Fruit fly (Drosophila melanogaster) whole organism, embryonic: ENCODE measurements around the gene CG7914.

Experiments
- ATbp ChIP-seq: fragments of 200-800 bp; sonication (Bioruptor generic); optimal IDR thresholded peaks from 2 replicates; lab custom pipeline; 2017; ENCODE audit warnings: missing biosample characterization, mild to moderate bottlenecking, missing genetic modification characterization, missing genetic modification reagents
- Abd-B ChIP-seq: fragments of 200-800 bp; sonication (Bioruptor generic); optimal IDR thresholded peaks from 2 replicates; lab custom pipeline; 2018; ENCODE audit warnings: missing biosample characterization, mild to moderate bottlenecking, missing genetic modification characterization, moderate library complexity
- BEAF-32 ChIP-seq: fragments of 200-800 bp; sonication (Bioruptor generic); optimal IDR thresholded peaks from 3 replicates; lab custom pipeline; 2017; ENCODE audit warnings: missing biosample characterization, missing genetic modification characterization, mild to moderate bottlenecking, moderate library complexity, missing genetic modification reagents
- Bdp1 ChIP-seq: fragments of 200-800 bp; sonication (Bioruptor generic); optimal IDR thresholded peaks from 3 replicates; lab custom pipeline; 2016; ENCODE audit warnings: missing biosample characterization, missing genetic modification characterization
- Blimp-1 ChIP-seq: fragments of 200-800 bp; sonication (Bioruptor generic); optimal IDR thresholded peaks from 3 replicates; lab custom pipeline; 2018; ENCODE audit warnings: missing biosample characterization, missing genetic modification characterization, mild to moderate bottlenecking, moderate library complexity, missing genetic modification reagents
- CG10431 ChIP-seq: fragments of 200-800 bp; sonication (Bioruptor generic); optimal IDR thresholded peaks from 3 replicates; lab custom pipeline; 2018; ENCODE audit warnings: missing biosample characterization, mild to moderate bottlenecking, missing genetic modification characterization
- CG10979 ChIP-seq: fragments of 200-800 bp; sonication (Bioruptor generic); optimal IDR thresholded peaks from 2 replicates; lab custom pipeline; 2018; ENCODE audit warnings: missing biosample characterization, mild to moderate bottlenecking, missing genetic modification characterization, moderate library complexity
- CG11247 ChIP-seq: fragments of 200-800 bp; sonication (Bioruptor generic); IDR thresholded peaks from 2 replicates; pipeline ENCODE4 v1.3.6; 2022; ENCODE audit warnings: missing biosample characterization, missing genetic modification characterization
- CG12155 ChIP-seq: fragments of 200-800 bp; sonication (Bioruptor generic); optimal IDR thresholded peaks from 3 replicates; lab custom pipeline; 2016; ENCODE audit warnings: missing biosample characterization, missing genetic modification characterization
- CG14014 ChIP-seq: fragments of 200-800 bp; sonication (Bioruptor generic); IDR thresholded peaks from 2 replicates; pipeline ENCODE4 v1.3.6; 2022; ENCODE audit warnings: missing biosample characterization, missing genetic modification characterization
- CG14441 ChIP-seq: fragments of 200-800 bp; sonication (Bioruptor generic); IDR thresholded peaks from 2 replicates; pipeline ENCODE4 v1.3.6; 2022; ENCODE audit warnings: missing biosample characterization, missing genetic modification characterization
- CG15011 ChIP-seq: fragments of 200-800 bp; sonication (Bioruptor generic); optimal IDR thresholded peaks from 3 replicates; lab custom pipeline; 2018; ENCODE audit warnings: missing biosample characterization, mild to moderate bottlenecking, missing genetic modification characterization
- CG15269 ChIP-seq: fragments of 200-800 bp; sonication (Bioruptor generic); optimal IDR thresholded peaks from 2 replicates; lab custom pipeline; 2018; ENCODE audit warnings: missing biosample characterization, mild to moderate bottlenecking, missing genetic modification characterization, moderate library complexity
- CG15696 ChIP-seq: fragments of 200-800 bp; sonication (Bioruptor generic); optimal IDR thresholded peaks from 2 replicates; lab custom pipeline; 2019; ENCODE audit warnings: missing biosample characterization, mild to moderate bottlenecking, missing genetic modification characterization, moderate library complexity
- CG17359 ChIP-seq: fragments of 200-800 bp; sonication (Bioruptor generic); optimal IDR thresholded peaks from 3 replicates; lab custom pipeline; 2018; ENCODE audit warnings: missing biosample characterization, mild to moderate bottlenecking, missing genetic modification characterization, moderate library complexity
- CG18262 ChIP-seq: fragments of 200-800 bp; optimal IDR thresholded peaks from 3 replicates; lab custom pipeline; 2019; ENCODE audit warnings: missing biosample characterization, mild to moderate bottlenecking, missing genetic modification characterization, moderate library complexity
- CG2712 ChIP-seq: fragments of 200-800 bp; optimal IDR thresholded peaks from 3 replicates; lab custom pipeline; 2019; ENCODE audit warnings: missing biosample characterization, mild to moderate bottlenecking, missing genetic modification characterization, moderate library complexity
- CG32767 ChIP-seq: fragments of 200-800 bp; sonication (Bioruptor generic); IDR thresholded peaks from 2 replicates; pipeline ENCODE4 v1.3.6; 2022; ENCODE audit warnings: missing biosample characterization, missing genetic modification characterization
- CG3407 ChIP-seq: fragments of 200-800 bp; sonication (Bioruptor generic); optimal IDR thresholded peaks from 2 replicates; lab custom pipeline; 2018; ENCODE audit warnings: missing biosample characterization, mild to moderate bottlenecking, missing genetic modification characterization
- CG42726 ChIP-seq: fragments of 200-800 bp; sonication (Bioruptor generic); IDR thresholded peaks from 2 replicates; pipeline ENCODE4 v1.3.6; 2022; ENCODE audit warnings: missing biosample characterization, missing genetic modification characterization; ENCODE audit not compliant: partially characterized antibody
- CG7786 ChIP-seq: fragments of 200-800 bp; sonication (Bioruptor generic); optimal IDR thresholded peaks from 2 replicates; lab custom pipeline; 2016; ENCODE audit warnings: missing biosample characterization, missing genetic modification characterization
- CG7839 ChIP-seq: fragments of 200-800 bp; sonication (Bioruptor generic); optimal IDR thresholded peaks from 3 replicates; lab custom pipeline; 2018; ENCODE audit warnings: missing biosample characterization, mild to moderate bottlenecking, missing genetic modification characterization, moderate library complexity
- CG8765 ChIP-seq: fragments of 200-800 bp; sonication (Bioruptor generic); IDR thresholded peaks from 2 replicates; pipeline ENCODE4 v1.3.6; 2022; ENCODE audit warnings: missing biosample characterization, missing genetic modification characterization
- CG9609 ChIP-seq: fragments of 200-800 bp; sonication (Bioruptor generic); optimal IDR thresholded peaks from 3 replicates; lab custom pipeline; 2016; ENCODE audit warnings: missing biosample characterization, missing genetic modification characterization
- Dip2 ChIP-seq: fragments of 200-800 bp; sonication (Bioruptor generic); IDR thresholded peaks from 2 replicates; pipeline ENCODE4 v1.3.6; 2022; ENCODE audit warnings: missing biosample characterization, missing genetic modification characterization
- Dll ChIP-seq: fragments of 200-800 bp; sonication (Bioruptor generic); IDR thresholded peaks from 4 replicates; pipeline ENCODE4 v1.3.6; 2022; ENCODE audit warnings: missing biosample characterization, missing genetic modification characterization; ENCODE audit not compliant: partially characterized antibody
- Gug ChIP-seq: fragments of 200-800 bp; sonication (Bioruptor generic); IDR thresholded peaks from 4 replicates; pipeline ENCODE4 v1.3.6; 2022; ENCODE audit warnings: missing biosample characterization, missing genetic modification characterization
- HHEX ChIP-seq: fragments of 200-800 bp; sonication (Bioruptor generic); optimal IDR thresholded peaks from 3 replicates; lab custom pipeline; 2017; ENCODE audit warnings: missing biosample characterization, mild to moderate bottlenecking, missing genetic modification characterization, missing genetic modification reagents
- HLHmδ ChIP-seq: fragments of 200-800 bp; sonication (Bioruptor generic); optimal IDR thresholded peaks from 2 replicates; lab custom pipeline; 2018; ENCODE audit warnings: missing biosample characterization, mild to moderate bottlenecking, missing genetic modification characterization, moderate library complexity
- NFAT ChIP-seq: fragments of 200-800 bp; sonication (Bioruptor generic); IDR thresholded peaks from 2 replicates; pipeline ENCODE4 v1.3.6; 2022; ENCODE audit warnings: missing biosample characterization, missing genetic modification characterization
- Oaz ChIP-seq: fragments of 200-800 bp; sonication (Bioruptor generic); IDR thresholded peaks from 2 replicates; pipeline ENCODE4 v1.3.6; 2022; ENCODE audit warnings: missing biosample characterization, missing genetic modification characterization
- Ravus ChIP-seq: fragments of 200-800 bp; sonication (Bioruptor generic); IDR thresholded peaks from 2 replicates; pipeline ENCODE4 v1.3.6; 2022; ENCODE audit warnings: missing biosample characterization, missing genetic modification characterization
- Stat92E ChIP-seq, 3 experiments: fragments of >200 bp in 2 of 3; fragments of 200-800 bp in 1 of 3; sonication (Bioruptor generic) in 1 of 3; optimal IDR thresholded peaks; 2 replicates each; lab custom pipeline; 2017 to 2019; ENCODE audit warnings: missing biosample characterization in 3 of 3, missing genetic modification characterization in 3 of 3, mild to moderate bottlenecking in 1 of 3, moderate library complexity in 1 of 3
- Xbp1 ChIP-seq: fragments of 200-800 bp; sonication (Bioruptor generic); optimal IDR thresholded peaks from 3 replicates; lab custom pipeline; 2016; ENCODE audit warnings: missing biosample characterization, mild to moderate bottlenecking, missing genetic modification characterization
- bsh ChIP-seq, 2 experiments: fragments of 200-800 bp; sonication (Bioruptor generic); optimal IDR thresholded peaks; 2 replicates each; lab custom pipeline; 2017 to 2018; ENCODE audit warnings: mild to moderate bottlenecking in 2 of 2, missing biosample characterization in 2 of 2, missing genetic modification characterization in 2 of 2, moderate library complexity in 1 of 2
- danr ChIP-seq: fragments of 200-800 bp; sonication (Bioruptor generic); IDR thresholded peaks from 2 replicates; pipeline ENCODE4 v1.3.6; 2022; ENCODE audit warnings: missing biosample characterization, missing genetic modification characterization
- dm ChIP-seq: fragments of 200-800 bp; sonication (Bioruptor generic); optimal IDR thresholded peaks from 3 replicates; lab custom pipeline; 2016; ENCODE audit warnings: missing biosample characterization, missing genetic modification characterization
- esg ChIP-seq: fragments of 200-800 bp; sonication (Bioruptor generic); conservative IDR thresholded peaks from 2 replicates; pipeline ENCODE4 v1.3.6; 2022; ENCODE audit warnings: missing biosample characterization, missing genetic modification characterization
- fd3F ChIP-seq: fragments of 200-800 bp; sonication (Bioruptor generic); optimal IDR thresholded peaks from 2 replicates; lab custom pipeline; 2018; ENCODE audit warnings: missing biosample characterization, mild to moderate bottlenecking, missing genetic modification characterization, moderate library complexity
- fru ChIP-seq: fragments of >200 bp; optimal IDR thresholded peaks from 2 replicates; lab custom pipeline; 2017
- gem ChIP-seq: fragments of 200-800 bp; sonication (Bioruptor generic); optimal IDR thresholded peaks from 2 replicates; lab custom pipeline; 2019; ENCODE audit warnings: missing biosample characterization, mild to moderate bottlenecking, missing genetic modification characterization, moderate library complexity
- gsb-n ChIP-seq: fragments of 200-800 bp; sonication (Bioruptor generic); optimal IDR thresholded peaks from 3 replicates; lab custom pipeline; 2018; ENCODE audit warnings: missing biosample characterization, mild to moderate bottlenecking, missing genetic modification characterization
- hth ChIP-seq: fragments of >200 bp; optimal IDR thresholded peaks from 2 replicates; lab custom pipeline; 2017; ENCODE audit warnings: inconsistent platforms
- kni ChIP-seq: fragments of 200-800 bp; sonication (Bioruptor generic); optimal IDR thresholded peaks from 3 replicates; lab custom pipeline; 2017; ENCODE audit warnings: mild to moderate bottlenecking, missing biosample characterization, missing genetic modification reagents, missing genetic modification characterization
- lov ChIP-seq, 2 experiments: fragments of 200-800 bp in 1 of 2; fragments of >200 bp in 1 of 2; sonication (Bioruptor generic) in 1 of 2; IDR thresholded peaks in 1 of 2; optimal IDR thresholded peaks in 1 of 2; 2 replicates in 1 of 2; 3 replicates in 1 of 2; pipeline versions ENCODE4 v1.3.6 to Lab custom; 2017 to 2022; ENCODE audit warnings: missing biosample characterization in 1 of 2, missing genetic modification characterization in 1 of 2
- mld ChIP-seq: fragments of 200-800 bp; sonication (Bioruptor generic); IDR thresholded peaks from 3 replicates; pipeline ENCODE4 v1.3.6; 2022; ENCODE audit warnings: missing biosample characterization, missing genetic modification characterization; ENCODE audit not compliant: partially characterized antibody
- toy ChIP-seq: fragments of 200-800 bp; sonication (Bioruptor generic); IDR thresholded peaks from 2 replicates; pipeline ENCODE4 v1.3.6; 2022; ENCODE audit warnings: missing biosample characterization, missing genetic modification characterization
- zf30C ChIP-seq: fragments of 200-800 bp; sonication (Bioruptor generic); optimal IDR thresholded peaks from 3 replicates; lab custom pipeline; 2018; ENCODE audit warnings: missing biosample characterization, mild to moderate bottlenecking, missing genetic modification characterization
- zfh1 ChIP-seq: fragments of 200-800 bp; sonication (Bioruptor generic); IDR thresholded peaks from 3 replicates; pipeline ENCODE4 v1.3.6; 2022; ENCODE audit warnings: missing biosample characterization, missing genetic modification characterization

CG7914 gene

DNA sequence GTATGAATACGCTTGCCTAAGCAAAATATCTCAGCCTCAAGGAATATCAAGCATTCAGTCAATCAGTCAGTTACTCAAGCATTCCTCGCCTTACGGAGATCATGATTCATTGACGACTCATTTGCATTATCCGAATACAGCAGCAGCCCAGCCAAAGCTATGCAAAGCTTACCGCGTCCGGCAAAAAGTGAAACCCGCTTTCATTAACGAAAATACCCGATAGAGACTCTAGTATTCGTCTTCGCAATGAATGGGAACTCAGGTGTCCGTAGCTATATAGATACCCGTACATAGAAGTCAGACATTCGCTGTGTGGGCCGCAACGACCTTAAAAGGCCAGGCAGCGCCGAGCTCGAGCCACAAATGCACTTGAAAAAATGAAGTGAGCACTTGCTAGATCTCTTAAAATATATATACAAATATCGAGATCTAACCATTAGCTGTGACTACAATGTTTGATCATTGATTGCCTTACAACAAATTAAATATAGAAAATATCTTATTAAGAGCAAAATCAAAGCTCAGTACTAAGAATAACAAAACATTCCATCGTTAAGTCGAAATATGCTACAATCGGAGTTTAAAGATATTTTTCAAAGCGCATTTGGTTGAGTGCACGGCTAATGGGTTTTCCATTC, 48.3 kb downstream of the CG7914 start (continued):
- no peak for TF ChIP-seq lov (optimal IDR thresholded peaks at IDR 0.05; lab: Kevin White, UChicago)
- TF ChIP-seq lov (GFP tag; IDR thresholded peaks at IDR 0.05; lab: Robert Waterston, UW): no peak
- peak; percentile 3 for TF ChIP-seq CG17359
- no peak for TF ChIP-seq CG12155 (GFP tag; lab: Kevin White, UChicago)
- TF ChIP-seq CG9609 (GFP tag; lab: Kevin White, UChicago): no peak
- TF ChIP-seq Xbp1 (GFP tag; lab: Kevin White, UChicago): no peak
- TF ChIP-seq CG15696: no peak
- TF ChIP-seq gem (tag; lab: Kevin White, UChicago): peak; percentile 47
- no peak for TF ChIP-seq kni (GFP tag; lab: Kevin White, UChicago)
- no peak for TF ChIP-seq zfh1 (GFP tag; lab: Robert Waterston, UW)
- TF ChIP-seq Oaz (GFP tag; lab: Robert Waterston, UW): no peak
- no peak for TF ChIP-seq gsb-n (tag; lab: Kevin White, UChicago)
- no peak for TF ChIP-seq Ravus
- no peak for TF ChIP-seq toy
- no peak for TF ChIP-seq CG42726 (GFP tag; lab: Robert Waterston, UW)
- TF ChIP-seq CG2712 (tag; lab: Kevin White, UChicago): peak; percentile 22
- peak; percentile 29 for TF ChIP-seq CG18262 (tag; lab: Kevin White, UChicago)
- TF ChIP-seq CG15269 (tag; lab: Kevin White, UChicago): peak; percentile 8
- no peak for TF ChIP-seq esg (GFP tag; lab: Robert Waterston, UW)
- no peak for TF ChIP-seq CG32767 (GFP tag; lab: Robert Waterston, UW)
- peak; percentile 13 for TF ChIP-seq CG10979 (tag; lab: Kevin White, UChicago)
- no peak for TF ChIP-seq HHEX
- no peak for TF ChIP-seq CG14014 (GFP tag; lab: Robert Waterston, UW)
- TF ChIP-seq mld: no peak
- TF ChIP-seq hth (lab: Kevin White, UChicago): no peak
- TF ChIP-seq CG15011 (GFP tag; lab: Kevin White, UChicago): no peak
- no peak for TF ChIP-seq CG14441 (GFP tag; lab: Robert Waterston, UW)
- TF ChIP-seq BEAF-32 (GFP tag; lab: Kevin White, UChicago): no peak
- TF ChIP-seq CG10431 (GFP tag; lab: Kevin White, UChicago): no peak
- TF ChIP-seq Blimp-1: peak; percentile 21
- TF ChIP-seq Bdp1 (GFP tag; lab: Kevin White, UChicago): no peak
- peak; percentile 13 for TF ChIP-seq Abd-B (GFP tag; lab: Kevin White, UChicago)
- no peak for TF ChIP-seq CG11247 (GFP tag; lab: Robert Waterston, UW)
- no peak for TF ChIP-seq NFAT (GFP tag; lab: Robert Waterston, UW)
- TF ChIP-seq HLHmδ (GFP tag; lab: Kevin White, UChicago): no peak
- TF ChIP-seq Stat92E (GFP tag; optimal IDR thresholded peaks at IDR 0.05; lab: Kevin White, UChicago): peak in 1 of 3 experiments; percentile 37
- TF ChIP-seq CG8765: no peak
- TF ChIP-seq dm (GFP tag; lab: Kevin White, UChicago): no peak
- TF ChIP-seq fd3F: no peak
- TF ChIP-seq danr (GFP tag; lab: Robert Waterston, UW): no peak
- peak; percentile 22 for TF ChIP-seq ATbp (GFP tag; lab: Kevin White, UChicago)
- no peak for TF ChIP-seq CG3407
- TF ChIP-seq Dip2 (GFP tag; lab: Robert Waterston, UW): no peak
- peak; percentile 42 for TF ChIP-seq CG7839 (tag; lab: Kevin White, UChicago)
- TF ChIP-seq bsh (GFP tag; optimal IDR thresholded peaks at IDR 0.05; lab: Kevin White, UChicago): peak; percentile 6 to 52
- TF ChIP-seq Gug: no peak
- TF ChIP-seq Dll (GFP tag; lab: Robert Waterston, UW): no peak
- TF ChIP-seq fru (lab: Kevin White, UChicago): no peak
- no peak for TF ChIP-seq zf30C (GFP tag; lab: Kevin White, UChicago)
- TF ChIP-seq CG7786 (GFP tag; lab: Kevin White, UChicago): no peak
